Worm (Caenorhabditis elegans): ENCODE measurements around the gene tag-307.

The tag-307 gene

ce11 chrIII:7857142-7857541, at the start of gene tag-307:
Gene tag-307 (minus strand): TSS chrIII:7857242.
- no peak for TF ChIP-seq ceh-9 (tag; optimal IDR thresholded peaks at IDR 0.05)
- TF ChIP-seq fos-1 (tag; optimal IDR thresholded peaks at IDR 0.05) = no peak
- no peak for TF ChIP-seq fkh-10 (GFP tag; optimal IDR thresholded peaks at IDR 0.05)
- no peak for TF ChIP-seq nhr-28 (tag; optimal IDR thresholded peaks at IDR 0.05)
- no peak for TF ChIP-seq R02D3.7 (tag; optimal IDR thresholded peaks at IDR 0.05)
- no peak for TF ChIP-seq unc-39 (tag; optimal IDR thresholded peaks at IDR 0.05)
- TF ChIP-seq ceh-28 (tag; optimal IDR thresholded peaks at IDR 0.05) = no peak
- no peak for TF ChIP-seq nhr-76 (tag; optimal IDR thresholded peaks at IDR 0.05)
- TF ChIP-seq nhr-12 (tag; optimal IDR thresholded peaks at IDR 0.05) = no peak
- no peak for TF ChIP-seq eor-1 (tag; optimal IDR thresholded peaks at IDR 0.05)
- TF ChIP-seq mml-1 (tag; optimal IDR thresholded peaks at IDR 0.05) = no peak
- no peak for TF ChIP-seq hmg-11 (tag; optimal IDR thresholded peaks at IDR 0.05)
- TF ChIP-seq nfya-1 (tag; optimal IDR thresholded peaks at IDR 0.05; ENCODE audit: insufficient read depth) = no peak
- TF ChIP-seq sea-2 (GFP tag; optimal IDR thresholded peaks at IDR 0.05) = no peak
- TF ChIP-seq nhr-43 (tag; optimal IDR thresholded peaks at IDR 0.05; ENCODE audit: poor library complexity, severe bottlenecking) = no peak
- no peak for TF ChIP-seq ztf-11 (tag; optimal IDR thresholded peaks at IDR 0.05)

ce11 chrIII:7903427-7903826, 46.4 kb upstream of the tag-307 start:
- TF ChIP-seq nhr-12 (tag; optimal IDR thresholded peaks at IDR 0.05) (no peak), pha-4 (tag; optimal IDR thresholded peaks at IDR 0.05) (no peak), daf-12 (tag; optimal IDR thresholded peaks at IDR 0.05) (no peak), elt-3 (tag; optimal IDR thresholded peaks at IDR 0.05) (no peak), nfya-1 (tag; optimal IDR thresholded peaks at IDR 0.05; ENCODE audit: insufficient read depth) (no peak), lin-39 (tag; optimal IDR thresholded peaks at IDR 0.05) (no peak), fkh-10 (GFP tag; optimal IDR thresholded peaks at IDR 0.05) (no peak), snpc-4 (tag; optimal IDR thresholded peaks at IDR 0.05) (no peak)

- no peak for TF ChIP-seq nhr-11 (tag; optimal IDR thresholded peaks at IDR 0.05)
- TF ChIP-seq ceh-28 (tag; optimal IDR thresholded peaks at IDR 0.05) = no peak
- TF ChIP-seq ztf-11 (tag; optimal IDR thresholded peaks at IDR 0.05) = no peak
- TF ChIP-seq lsy-12 (tag; optimal IDR thresholded peaks at IDR 0.05) = no peak
- TF ChIP-seq ztf-4 (tag; optimal IDR thresholded peaks at IDR 0.05) = no peak
- TF ChIP-seq egl-5 (tag; optimal IDR thresholded peaks at IDR 0.05) = no peak
- TF ChIP-seq sea-2 (GFP tag; optimal IDR thresholded peaks at IDR 0.05) = no peak
- TF ChIP-seq aly-2 (tag; optimal IDR thresholded peaks at IDR 0.05) = no peak
- TF ChIP-seq mml-1 (tag; optimal IDR thresholded peaks at IDR 0.05) = no peak
- no peak for TF ChIP-seq tbx-2 (tag; optimal IDR thresholded peaks at IDR 0.05)
- no peak for TF ChIP-seq ceh-16 (tag; optimal IDR thresholded peaks at IDR 0.05)
- no peak for TF ChIP-seq elt-2 (tag; optimal IDR thresholded peaks at IDR 0.05)
- TF ChIP-seq nhr-237 (tag; optimal IDR thresholded peaks at IDR 0.05) = no peak
- TF ChIP-seq nhr-43 (tag; optimal IDR thresholded peaks at IDR 0.05; ENCODE audit: poor library complexity, severe bottlenecking) = no peak
- no peak for TF ChIP-seq fos-1 (tag; optimal IDR thresholded peaks at IDR 0.05)
- no peak for TF ChIP-seq eor-1 (tag; optimal IDR thresholded peaks at IDR 0.05)
Measured at ce11 chrIII:7900733-7901132, 43.7 kb upstream of the tag-307 start, which contains the start of gene best-24. Gene best-24 (plus strand): TSS chrIII:7901033.

- TF ChIP-seq nhr-25 (tag; optimal IDR thresholded peaks at IDR 0.05) = peak; percentile 12
- peak; percentile 2 for TF ChIP-seq ceh-28 (tag; optimal IDR thresholded peaks at IDR 0.05)
- no peak for TF ChIP-seq nhr-11 (tag; optimal IDR thresholded peaks at IDR 0.05)
- no peak for TF ChIP-seq jun-1 (tag; optimal IDR thresholded peaks at IDR 0.05)
- TF ChIP-seq nhr-43 (tag; optimal IDR thresholded peaks at IDR 0.05; ENCODE audit: poor library complexity, severe bottlenecking) = peak; percentile 57
- TF ChIP-seq nhr-76 (tag; optimal IDR thresholded peaks at IDR 0.05) = peak; percentile 22
- peak; percentile 71 for TF ChIP-seq nhr-23 (tag; optimal IDR thresholded peaks at IDR 0.05)
Measured at ce11 chrIII:7897733-7898132, 40.7 kb upstream of the tag-307 start.

DNA sequence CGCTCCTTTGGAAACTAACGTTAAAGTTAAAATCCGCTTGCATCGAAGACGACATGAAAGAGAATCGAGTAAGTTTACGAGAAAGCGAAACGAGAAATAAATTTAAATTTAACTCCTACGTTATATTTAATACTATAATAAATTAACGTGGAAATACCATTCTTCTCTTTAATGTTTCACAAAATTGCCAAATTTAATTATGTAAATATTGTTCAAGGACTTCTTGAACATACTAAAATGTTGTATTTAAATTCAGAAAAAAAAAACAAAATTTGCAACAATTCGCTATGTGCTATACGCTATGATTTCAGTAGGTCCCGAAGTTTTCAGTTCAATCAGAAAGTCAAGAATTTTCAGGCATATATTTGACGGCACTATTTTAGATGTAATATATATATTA, 39.9 kb upstream of the tag-307 start, which contains the start of gene ZK688.10:
Gene ZK688.10, minus strand, starts transcription at position 101 of the 400 bp plus-strand sequence.
- no peak for TF ChIP-seq lsy-12 (tag; optimal IDR thresholded peaks at IDR 0.05)
- TF ChIP-seq R02D3.7 (tag; optimal IDR thresholded peaks at IDR 0.05) = no peak
- no peak for TF ChIP-seq pha-4 (tag; optimal IDR thresholded peaks at IDR 0.05)
- TF ChIP-seq nhr-12 (tag; optimal IDR thresholded peaks at IDR 0.05) = no peak
- no peak for TF ChIP-seq lin-39 (tag; optimal IDR thresholded peaks at IDR 0.05)
- no peak for TF ChIP-seq hmg-11 (tag; optimal IDR thresholded peaks at IDR 0.05)
- TF ChIP-seq ama-1 (optimal IDR thresholded peaks at IDR 0.05) = no peak
- TF ChIP-seq nhr-43 (tag; optimal IDR thresholded peaks at IDR 0.05; ENCODE audit: poor library complexity, severe bottlenecking) = no peak
- no peak for TF ChIP-seq ceh-9 (tag; optimal IDR thresholded peaks at IDR 0.05)
- TF ChIP-seq nfya-1 (tag; optimal IDR thresholded peaks at IDR 0.05; ENCODE audit: insufficient read depth) = no peak
- no peak for TF ChIP-seq unc-39 (tag; optimal IDR thresholded peaks at IDR 0.05)
- no peak for TF ChIP-seq ztf-11 (tag; optimal IDR thresholded peaks at IDR 0.05)
